Worm (Caenorhabditis elegans) whole organism, late embryonic: Measurements from ENCODE around the gene ugt-56.

ENCODE experiments used
- C08G9.2 ChIP-seq: sonication (generic microtip); optimal IDR thresholded peaks from 2 replicates; lab custom pipeline; 2016; ENCODE audit warnings: mild to moderate bottlenecking, missing genetic modification characterization, moderate library complexity, missing compliant biosample characterization
- K02D7.2 ChIP-seq: sonication (generic microtip); optimal IDR thresholded peaks from 2 replicates; lab custom pipeline; 2017; ENCODE audit warnings: mild to moderate bottlenecking, missing genetic modification characterization, missing compliant biosample characterization
- K09A11.1 ChIP-seq: sonication (generic microtip); optimal IDR thresholded peaks from 2 replicates; lab custom pipeline; 2017; ENCODE audit warnings: antibody characterized with exemption, mild to moderate bottlenecking, missing genetic modification characterization, missing compliant biosample characterization; ENCODE audit not compliant: insufficient read depth
- T23F11.4 ChIP-seq: fragments of 200-800 bp; sonication (Bioruptor generic); optimal IDR thresholded peaks from 2 replicates; lab custom pipeline; 2018; ENCODE audit warnings: mild to moderate bottlenecking, missing genetic modification characterization, missing compliant biosample characterization
- ahr-1 ChIP-seq: sonication (generic microtip); optimal IDR thresholded peaks from 2 replicates; lab custom pipeline; 2016; ENCODE audit warnings: missing genetic modification characterization, missing compliant biosample characterization
- ceh-14 ChIP-seq: sonication (generic microtip); optimal IDR thresholded peaks from 2 replicates; lab custom pipeline; 2016; ENCODE audit warnings: missing genotype, missing genetic modification characterization, missing compliant biosample characterization
- ceh-18 ChIP-seq: sonication (generic microtip); optimal IDR thresholded peaks from 2 replicates; lab custom pipeline; 2016; ENCODE audit warnings: missing genetic modification characterization, missing compliant biosample characterization
- ceh-19 ChIP-seq: fragments of 200-800 bp; sonication (Bioruptor generic); optimal IDR thresholded peaks from 2 replicates; lab custom pipeline; 2018; ENCODE audit warnings: mild to moderate bottlenecking, missing genetic modification characterization, missing compliant biosample characterization
- ceh-2 ChIP-seq: sonication (generic microtip); optimal IDR thresholded peaks from 2 replicates; lab custom pipeline; 2016; ENCODE audit warnings: missing genotype, missing genetic modification characterization, missing compliant biosample characterization
- ceh-30 ChIP-seq: fragments of 150-350 bp; optimal IDR thresholded peaks from 2 replicates; lab custom pipeline; 2014; ENCODE audit warnings: missing biosample characterization, missing genetic modification characterization
- ceh-34 ChIP-seq: sonication (generic microtip); optimal IDR thresholded peaks from 2 replicates; lab custom pipeline; 2016; ENCODE audit warnings: mild to moderate bottlenecking, missing genetic modification characterization, missing compliant biosample characterization
- ceh-45 ChIP-seq: fragments of 200-800 bp; sonication (Bioruptor generic); IDR thresholded peaks from 2 replicates; pipeline ENCODE4 v1.3.6; 2022; ENCODE audit warnings: missing genetic modification reagents, missing genetic modification characterization, missing compliant biosample characterization
- che-1 ChIP-seq: sonication (generic microtip); optimal IDR thresholded peaks from 2 replicates; lab custom pipeline; 2016; ENCODE audit warnings: mild to moderate bottlenecking, missing genetic modification characterization, missing compliant biosample characterization
- elt-2 ChIP-seq: sonication (generic microtip); optimal IDR thresholded peaks from 2 replicates; lab custom pipeline; 2016; ENCODE audit warnings: missing genetic modification reagents, missing genetic modification characterization, missing compliant biosample characterization
- fkh-6 ChIP-seq: sonication (generic microtip); optimal IDR thresholded peaks from 2 replicates; lab custom pipeline; 2016; ENCODE audit warnings: missing genetic modification characterization, missing compliant biosample characterization
- gmeb-2 ChIP-seq: sonication (generic microtip); optimal IDR thresholded peaks from 2 replicates; lab custom pipeline; 2016; ENCODE audit warnings: missing genetic modification characterization, inconsistent platforms, missing compliant biosample characterization
- hlh-13 ChIP-seq: fragments of 200-800 bp; sonication (Bioruptor generic); optimal IDR thresholded peaks from 2 replicates; lab custom pipeline; 2018; ENCODE audit warnings: mild to moderate bottlenecking, missing genetic modification characterization, missing compliant biosample characterization
- hlh-15 ChIP-seq: sonication (generic microtip); optimal IDR thresholded peaks from 2 replicates; lab custom pipeline; 2016; ENCODE audit warnings: missing genetic modification characterization, missing compliant biosample characterization
- hlh-30 ChIP-seq: sonication (generic microtip); optimal IDR thresholded peaks from 2 replicates; lab custom pipeline; 2017; ENCODE audit warnings: antibody characterized with exemption, missing genetic modification characterization, missing compliant biosample characterization; ENCODE audit not compliant: insufficient read depth
- hlh-6 ChIP-seq: sonication (generic microtip); optimal IDR thresholded peaks from 2 replicates; lab custom pipeline; 2016; ENCODE audit warnings: missing genotype, missing genetic modification characterization, missing compliant biosample characterization
- hlh-8 ChIP-seq: sonication (generic microtip); optimal IDR thresholded peaks from 2 replicates; lab custom pipeline; 2016; ENCODE audit warnings: missing genotype, missing genetic modification characterization, missing compliant biosample characterization
- lin-11 ChIP-seq: fragments of 200-800 bp; sonication (Bioruptor generic); optimal IDR thresholded peaks from 2 replicates; lab custom pipeline; 2018; ENCODE audit warnings: mild to moderate bottlenecking, missing genetic modification characterization, missing compliant biosample characterization
- mec-3 ChIP-seq: sonication (generic microtip); optimal IDR thresholded peaks from 2 replicates; lab custom pipeline; 2016; ENCODE audit warnings: borderline replicate concordance, missing genetic modification characterization, missing compliant biosample characterization
- nfya-1 ChIP-seq: sonication (generic microtip); optimal IDR thresholded peaks from 2 replicates; lab custom pipeline; 2017; ENCODE audit warnings: missing genetic modification characterization, mild to moderate bottlenecking, missing compliant biosample characterization, antibody characterized with exemption, moderate library complexity
- nhr-11 ChIP-seq: fragments of 150-350 bp; optimal IDR thresholded peaks from 2 replicates; lab custom pipeline; 2014; ENCODE audit warnings: missing biosample characterization, missing genetic modification characterization
- nhr-232 ChIP-seq: sonication (generic microtip); optimal IDR thresholded peaks from 2 replicates; lab custom pipeline; 2016; ENCODE audit warnings: missing genetic modification characterization, missing compliant biosample characterization
- odd-2 ChIP-seq: sonication (generic microtip); optimal IDR thresholded peaks from 2 replicates; lab custom pipeline; 2017; ENCODE audit warnings: antibody characterized with exemption, mild to moderate bottlenecking, missing genetic modification characterization, missing compliant biosample characterization
- pat-9 ChIP-seq: fragments of 200-800 bp; sonication (Bioruptor generic); optimal IDR thresholded peaks from 2 replicates; lab custom pipeline; 2018; ENCODE audit warnings: mild to moderate bottlenecking, missing genetic modification characterization, moderate library complexity, missing compliant biosample characterization
- pha-4 ChIP-seq: fragments of 150-350 bp; optimal IDR thresholded peaks from 2 replicates; lab custom pipeline; 2018; ENCODE audit warnings: missing biosample characterization, missing genetic modification reagents, missing genetic modification characterization
- pros-1 ChIP-seq: fragments of 150-350 bp; optimal IDR thresholded peaks from 2 replicates; lab custom pipeline; 2014; ENCODE audit warnings: missing biosample characterization, missing genetic modification reagents, missing genetic modification characterization
- sdc-2 ChIP-seq: sonication (generic microtip); optimal IDR thresholded peaks from 2 replicates; lab custom pipeline; 2016; ENCODE audit warnings: missing genotype, missing genetic modification characterization, missing compliant biosample characterization
- sox-2 ChIP-seq: fragments of 200-800 bp; sonication (Bioruptor generic); IDR thresholded peaks from 2 replicates; pipeline ENCODE4 v1.3.6; 2022; ENCODE audit warnings: missing genetic modification reagents, missing genetic modification characterization, missing compliant biosample characterization
- tbx-2 ChIP-seq: sonication (generic microtip); optimal IDR thresholded peaks from 2 replicates; lab custom pipeline; 2016; ENCODE audit warnings: missing genetic modification characterization, missing compliant biosample characterization
- unc-3 ChIP-seq, 2 experiments: fragments of 200-800 bp in 1 of 2; sonication (Bioruptor generic) in 1 of 2; sonication (generic microtip) in 1 of 2; conservative IDR thresholded peaks in 1 of 2; optimal IDR thresholded peaks in 1 of 2; 2 replicates each; pipeline versions ENCODE4 v1.3.6 to Lab custom; 2016 to 2022; ENCODE audit warnings: missing compliant biosample characterization in 2 of 2, missing genetic modification characterization in 2 of 2, missing genetic modification reagents in 1 of 2
- unc-42 ChIP-seq: sonication (generic microtip); optimal IDR thresholded peaks from 2 replicates; lab custom pipeline; 2016; ENCODE audit warnings: missing genotype, missing genetic modification characterization, missing compliant biosample characterization
- ztf-16 ChIP-seq: sonication (generic microtip); optimal IDR thresholded peaks from 2 replicates; lab custom pipeline; 2017; ENCODE audit warnings: missing genetic modification characterization, missing compliant biosample characterization

Gene ugt-56

DNA sequence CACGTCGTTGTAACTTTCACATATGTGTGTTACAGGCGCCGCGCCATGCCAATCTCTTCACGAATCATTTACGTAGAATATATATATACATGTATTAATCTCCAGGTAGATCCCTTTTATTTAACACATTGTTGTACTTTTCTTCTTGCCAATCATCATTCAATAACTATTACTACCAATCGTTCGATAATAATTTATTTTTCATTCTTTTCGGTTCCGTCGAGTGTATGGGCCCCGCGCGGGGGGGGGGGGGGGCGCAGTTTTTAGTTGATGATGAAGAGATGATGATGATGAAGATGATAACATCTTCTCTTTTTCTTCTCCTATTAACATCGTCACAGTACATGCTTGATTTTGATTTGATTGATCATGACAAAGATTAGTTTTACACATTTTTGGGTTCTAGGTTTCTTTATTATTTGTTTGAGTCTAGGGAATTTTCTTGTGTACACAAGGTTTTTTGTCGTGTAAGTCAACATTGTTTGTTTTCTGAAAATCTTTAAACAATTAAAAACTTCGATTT lies 40.5 kb downstream of the ugt-56 start:
- no peak for TF ChIP-seq nhr-11
- TF ChIP-seq lin-11, result no peak
- TF ChIP-seq nhr-232, result no peak
- no peak for TF ChIP-seq hlh-13 (GFP tag; lab: Kevin White, UChicago)
- TF ChIP-seq ceh-2 (tag; lab: Kevin White, UChicago), result no peak
- no peak for TF ChIP-seq unc-3 (GFP tag; conservative IDR thresholded peaks at IDR 0.05; lab: Robert Waterston, UW)
- no peak for TF ChIP-seq unc-3 (tag; optimal IDR thresholded peaks at IDR 0.05; lab: Kevin White, UChicago)
- no peak for TF ChIP-seq ceh-34 (tag; lab: Kevin White, UChicago)
- no peak for TF ChIP-seq che-1 (tag; lab: Kevin White, UChicago)
- TF ChIP-seq ceh-14 (tag; lab: Kevin White, UChicago), result no peak
- TF ChIP-seq hlh-6 (tag; lab: Kevin White, UChicago), result no peak
- TF ChIP-seq sox-2, result no peak
- no peak for TF ChIP-seq mec-3 (tag; lab: Kevin White, UChicago)
- TF ChIP-seq ceh-19 (GFP tag; lab: Kevin White, UChicago), result no peak
- TF ChIP-seq gmeb-2 (tag; lab: Kevin White, UChicago), result no peak
- TF ChIP-seq tbx-2 (tag; lab: Kevin White, UChicago), result no peak
- TF ChIP-seq ahr-1 (tag; lab: Kevin White, UChicago), result no peak
- TF ChIP-seq ceh-45, result no peak
- TF ChIP-seq hlh-15, result no peak

DNA sequence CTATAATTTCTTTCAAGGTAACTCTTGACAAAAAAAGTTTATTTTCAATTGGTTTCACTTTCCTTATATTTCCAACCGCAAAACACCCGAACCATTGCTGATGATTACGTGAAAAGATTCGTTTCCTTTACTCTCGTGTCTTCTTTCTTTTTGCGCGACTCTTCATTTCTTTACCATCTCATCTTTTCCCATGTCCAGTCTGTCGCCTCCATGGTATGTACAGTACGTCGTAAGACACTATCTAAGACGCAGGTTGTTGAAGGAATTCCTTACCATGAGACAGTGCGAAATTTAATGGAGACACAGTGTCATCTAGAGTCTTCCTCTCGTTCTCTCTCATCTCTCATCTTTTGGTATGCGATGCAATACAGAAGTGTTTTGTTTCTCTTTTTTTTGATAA lies 41.4 kb downstream of the ugt-56 start:
- TF ChIP-seq nfya-1 (tag; lab: Kevin White, UChicago), result peak; percentile 55
- TF ChIP-seq K02D7.2 (tag; lab: Kevin White, UChicago), result no peak
- no peak for TF ChIP-seq fkh-6 (tag; lab: Kevin White, UChicago)
- TF ChIP-seq ceh-30 (tag; lab: Kevin White, UChicago), result peak; percentile 19
- TF ChIP-seq hlh-30 (tag; lab: Kevin White, UChicago), result peak; percentile 68
- TF ChIP-seq hlh-6 (tag; lab: Kevin White, UChicago), result no peak
- peak; percentile 23 for TF ChIP-seq elt-2 (tag; lab: Kevin White, UChicago)

DNA sequence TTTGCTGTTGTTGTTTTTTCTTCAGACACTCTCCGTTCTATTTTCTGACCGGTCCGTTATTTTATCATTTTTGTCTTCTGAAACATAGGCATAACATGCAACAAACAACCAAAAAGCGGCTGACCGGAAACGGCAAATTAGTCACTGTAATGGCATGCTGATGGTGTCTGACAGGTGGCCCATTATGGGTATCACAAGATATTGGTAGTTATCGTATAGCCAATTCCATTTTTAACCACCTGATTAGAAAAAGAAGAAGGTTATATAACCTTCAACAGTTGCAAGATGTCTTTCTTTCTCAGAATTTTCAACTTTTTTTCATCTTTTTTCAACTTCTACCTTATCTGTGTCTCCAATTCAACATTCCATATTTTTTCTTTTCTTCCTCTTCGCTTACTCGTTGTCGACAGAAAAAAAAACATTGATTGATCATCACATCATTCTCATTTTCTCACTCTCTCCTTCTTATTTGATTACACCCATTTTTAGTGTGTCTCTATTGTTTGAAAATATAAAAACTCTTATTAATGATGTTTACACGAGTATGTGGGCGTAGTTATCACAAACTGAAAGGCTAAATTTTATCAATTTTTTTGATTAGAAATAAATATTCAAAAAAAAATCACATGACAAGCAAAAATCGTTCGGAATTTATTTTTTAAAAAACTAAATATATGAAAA lies 42.1 kb downstream of the ugt-56 start:
- TF ChIP-seq hlh-6 (tag; lab: Kevin White, UChicago) (no peak), odd-2 (tag; lab: Kevin White, UChicago) (no peak), unc-42 (tag; lab: Kevin White, UChicago) (no peak), tbx-2 (tag; lab: Kevin White, UChicago) (no peak), K09A11.1 (tag; lab: Kevin White, UChicago) (no peak), T23F11.4 (GFP tag; lab: Kevin White, UChicago) (no peak), pros-1 (no peak), ceh-18 (no peak), ceh-19 (GFP tag; lab: Kevin White, UChicago) (no peak), fkh-6 (tag; lab: Kevin White, UChicago) (no peak), mec-3 (tag; lab: Kevin White, UChicago) (no peak), ztf-16 (no peak), ceh-14 (tag; lab: Kevin White, UChicago) (no peak), nfya-1 (tag; lab: Kevin White, UChicago) (no peak)

DNA sequence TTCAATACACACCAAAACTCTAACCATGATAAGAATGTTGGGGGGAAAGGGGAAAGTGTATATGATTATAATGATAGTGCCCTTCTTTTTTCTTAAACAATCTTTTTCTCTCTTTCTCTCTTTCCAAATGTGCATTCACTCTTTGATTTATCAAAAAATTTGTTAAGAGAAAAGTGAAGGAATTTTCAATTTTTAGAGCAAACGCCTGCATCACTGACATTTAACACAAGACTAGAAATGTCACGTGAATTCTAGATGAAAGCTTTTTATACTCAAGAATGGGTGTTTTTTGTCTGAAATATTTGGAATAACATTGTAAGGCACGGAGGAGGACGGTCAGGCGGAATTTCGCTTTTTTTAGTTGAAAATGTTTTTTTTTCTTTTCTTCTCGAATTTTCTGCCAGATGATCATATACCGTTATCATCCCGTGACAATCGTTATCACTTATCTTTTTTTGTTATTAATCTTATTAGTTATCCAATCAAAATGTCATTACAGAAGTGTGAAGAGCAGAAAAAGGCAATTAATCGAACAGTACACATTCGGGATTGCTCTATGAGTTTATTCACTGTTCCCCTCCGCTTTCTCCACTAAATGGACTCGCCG lies 43.3 kb downstream of the ugt-56 start, which contains the start of the genes frm-7 and F55C5.17:
TSS of gene frm-7 (plus strand) at position 500 of the 607 bp plus-strand sequence.
TSS of gene F55C5.17 (plus strand) at position 557 of the 607 bp plus-strand sequence.
- no peak for TF ChIP-seq C08G9.2 (tag; lab: Kevin White, UChicago)
- peak; percentile 57 for TF ChIP-seq elt-2 (tag; lab: Kevin White, UChicago)
- TF ChIP-seq hlh-15, result no peak
- no peak for TF ChIP-seq nfya-1 (tag; lab: Kevin White, UChicago)
- TF ChIP-seq unc-42 (tag; lab: Kevin White, UChicago), result no peak
- no peak for TF ChIP-seq fkh-6 (tag; lab: Kevin White, UChicago)
- TF ChIP-seq pat-9 (tag; lab: Kevin White, UChicago), result no peak
- peak; percentile 38 for TF ChIP-seq hlh-30 (tag; lab: Kevin White, UChicago)
- no peak for TF ChIP-seq hlh-8 (tag; lab: Kevin White, UChicago)
- no peak for TF ChIP-seq sdc-2 (tag; lab: Kevin White, UChicago)
- no peak for TF ChIP-seq pha-4 (tag; lab: Kevin White, UChicago)
- no peak for TF ChIP-seq ceh-30 (tag; lab: Kevin White, UChicago)
